Worm (Caenorhabditis elegans) whole organism, midembryonic: ENCODE results near the gene egl-21.

Experiments
- T22C8.4 ChIP-seq: fragments of 200-800 bp; sonication (Bioruptor generic); IDR thresholded peaks from 2 replicates; pipeline ENCODE4 v1.3.6; 2022; ENCODE audit warnings: missing genetic modification characterization, missing compliant biosample characterization
- cog-1 ChIP-seq: sonication (generic microtip); optimal IDR thresholded peaks from 2 replicates; lab custom pipeline; 2016; ENCODE audit warnings: missing genetic modification characterization, missing compliant biosample characterization
- flt-1 ChIP-seq: fragments of 200-800 bp; sonication (Bioruptor generic); IDR thresholded peaks from 2 replicates; pipeline ENCODE4 v1.3.6; 2022; ENCODE audit warnings: missing genetic modification characterization, missing compliant biosample characterization
- klf-2 ChIP-seq: fragments of 200-800 bp; sonication (Bioruptor generic); conservative IDR thresholded peaks from 2 replicates; pipeline ENCODE4 v1.3.6; 2022; ENCODE audit warnings: missing genetic modification reagents, missing genetic modification characterization, missing compliant biosample characterization
- med-1 ChIP-seq: sonication (generic microtip); optimal IDR thresholded peaks from 2 replicates; lab custom pipeline; 2017; ENCODE audit warnings: missing genetic modification characterization, mild to moderate bottlenecking, missing compliant biosample characterization, antibody characterized with exemption, missing genetic modification reagents; ENCODE audit not compliant: insufficient read depth
- ref-1 ChIP-seq: fragments of 200-800 bp; sonication (Bioruptor generic); conservative IDR thresholded peaks from 2 replicates; pipeline ENCODE4 v1.3.6; 2022; ENCODE audit warnings: missing genetic modification reagents, missing genetic modification characterization, missing compliant biosample characterization
- tab-1 ChIP-seq: fragments of 200-800 bp; sonication (Bioruptor generic); IDR thresholded peaks from 2 replicates; pipeline ENCODE4 v1.3.6; 2022; ENCODE audit warnings: missing genetic modification characterization, missing compliant biosample characterization
- ztf-23 ChIP-seq: fragments of 200-800 bp; sonication (Bioruptor generic); IDR thresholded peaks from 2 replicates; pipeline ENCODE4 v1.3.6; 2022; ENCODE audit warnings: missing genetic modification reagents, missing genetic modification characterization, missing compliant biosample characterization
- ztf-29 ChIP-seq: fragments of 200-800 bp; sonication (Bioruptor generic); IDR thresholded peaks from 2 replicates; pipeline ENCODE4 v1.3.6; 2022; ENCODE audit warnings: missing genetic modification reagents, missing genetic modification characterization, missing compliant biosample characterization

The egl-21 gene

DNA sequence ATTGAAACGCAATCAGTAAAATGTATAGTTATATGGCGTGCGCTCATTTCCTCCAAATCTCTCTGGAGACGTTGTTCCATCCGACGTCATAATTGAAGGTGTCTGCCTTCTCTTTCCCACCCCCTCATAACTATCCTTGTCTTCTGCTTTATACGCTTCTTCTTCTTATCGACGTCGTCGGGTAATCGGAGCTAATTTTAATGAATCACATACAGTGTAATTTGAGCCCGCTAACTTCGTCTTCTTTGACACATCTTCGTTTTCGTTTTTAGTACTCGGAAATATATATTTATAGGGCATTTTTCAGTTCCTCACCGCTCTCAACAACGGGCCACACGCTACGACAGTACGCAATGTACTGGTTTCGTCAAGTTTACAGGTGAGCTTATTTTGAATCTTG, 45.2 kb downstream of the egl-21 start, which contains the start of gene ins-1:
ins-1 (plus strand) TSS at position 301 of the 400 bp plus-strand sequence.
- TF ChIP-seq med-1 (GFP tag; lab: Kevin White, UChicago): no peak
- no peak for TF ChIP-seq tab-1 (GFP tag; lab: Robert Waterston, UW)
- no peak for TF ChIP-seq cog-1 (tag; lab: Kevin White, UChicago)
- no peak for TF ChIP-seq ztf-29 (GFP tag; lab: Robert Waterston, UW)
- TF ChIP-seq flt-1 (GFP tag; lab: Robert Waterston, UW): no peak
- TF ChIP-seq klf-2 (GFP tag; lab: Robert Waterston, UW): no peak
- TF ChIP-seq ref-1 (GFP tag; lab: Robert Waterston, UW): no peak
- no peak for TF ChIP-seq T22C8.4
- TF ChIP-seq ztf-23 (GFP tag; lab: Robert Waterston, UW): no peak

DNA sequence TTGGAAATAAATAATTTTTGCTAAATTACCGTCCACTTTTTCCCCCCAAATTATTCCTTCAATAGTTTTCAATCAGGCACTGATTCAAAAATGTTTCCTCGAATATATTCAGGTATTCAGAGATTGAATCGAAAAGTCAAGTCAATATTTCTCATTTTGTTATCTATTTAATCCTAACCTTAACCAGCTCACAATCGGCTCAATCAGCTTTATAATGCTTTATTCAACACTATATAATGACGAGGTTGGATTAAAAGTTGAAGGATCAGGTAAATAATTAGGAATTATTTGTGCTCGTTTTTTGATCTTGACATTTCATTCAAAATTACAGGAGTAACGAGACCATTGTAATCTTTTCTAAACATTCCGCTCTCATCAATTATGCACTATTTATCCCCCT, 51.1 kb downstream of the egl-21 start:
- TF ChIP-seq klf-2 (GFP tag; lab: Robert Waterston, UW): no peak
- no peak for TF ChIP-seq med-1 (GFP tag; lab: Kevin White, UChicago)
- no peak for TF ChIP-seq T22C8.4
- no peak for TF ChIP-seq ref-1 (GFP tag; lab: Robert Waterston, UW)
- no peak for TF ChIP-seq ztf-29 (GFP tag; lab: Robert Waterston, UW)
- no peak for TF ChIP-seq cog-1 (tag; lab: Kevin White, UChicago)
- no peak for TF ChIP-seq flt-1 (GFP tag; lab: Robert Waterston, UW)
- no peak for TF ChIP-seq tab-1 (GFP tag; lab: Robert Waterston, UW)
- no peak for TF ChIP-seq ztf-23 (GFP tag; lab: Robert Waterston, UW)

DNA sequence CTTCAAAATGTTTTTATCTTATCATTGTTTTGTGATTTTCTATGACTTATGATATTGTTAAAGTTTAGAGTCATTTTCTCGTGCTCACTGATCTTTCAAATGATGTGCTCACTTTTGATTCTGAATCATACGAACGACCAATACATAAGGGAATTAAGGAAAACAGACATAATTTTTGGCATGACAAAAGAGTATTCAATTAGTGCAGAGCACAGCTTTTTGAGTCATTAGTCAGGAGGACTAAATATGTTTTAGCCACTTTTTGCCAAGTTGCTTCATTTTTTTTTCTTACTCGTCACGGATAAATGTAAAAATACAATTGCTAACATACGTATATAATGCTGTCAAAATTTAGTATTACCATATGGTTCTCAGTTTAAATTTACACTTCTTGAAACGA, 52.5 kb downstream of the egl-21 start, which contains the start of gene F13B12.2:
F13B12.2 (minus strand) TSS at position 2 of the 400 bp plus-strand sequence.
- no peak for TF ChIP-seq T22C8.4
- no peak for TF ChIP-seq ztf-23 (GFP tag; lab: Robert Waterston, UW)
- no peak for TF ChIP-seq cog-1 (tag; lab: Kevin White, UChicago)
- TF ChIP-seq ztf-29 (GFP tag; lab: Robert Waterston, UW): no peak
- no peak for TF ChIP-seq tab-1 (GFP tag; lab: Robert Waterston, UW)
- no peak for TF ChIP-seq med-1 (GFP tag; lab: Kevin White, UChicago)
- no peak for TF ChIP-seq ref-1 (GFP tag; lab: Robert Waterston, UW)
- TF ChIP-seq klf-2 (GFP tag; lab: Robert Waterston, UW): no peak
- no peak for TF ChIP-seq flt-1 (GFP tag; lab: Robert Waterston, UW)
